Worm (Caenorhabditis elegans) whole organism, L3 larva: ENCODE data around the gene nlp-1.

ENCODE experiments used
- pqm-1 ChIP-seq: fragments of 150-350 bp; optimal IDR thresholded peaks from 2 replicates; lab custom pipeline; 2017; ENCODE audit warnings: missing biosample characterization, missing genetic modification characterization, inconsistent platforms
- unc-62 ChIP-seq: fragments of 150-350 bp; sonication (generic microtip); optimal IDR thresholded peaks from 4 replicates; lab custom pipeline; 2014; ENCODE audit warnings: missing biosample characterization, missing genetic modification reagents, missing genetic modification characterization
- zag-1 ChIP-seq: fragments of 150-350 bp; optimal IDR thresholded peaks from 2 replicates; lab custom pipeline; 2014; ENCODE audit warnings: missing biosample characterization, missing genetic modification characterization

- TF ChIP-seq pqm-1 (tag; lab: Kevin White, UChicago) (no peak), zag-1 (no peak), unc-62 (no peak)
Measured at ce11 chrX:3706319-3706718, 21.1 kb upstream of the nlp-1 start.
